Worm (Caenorhabditis elegans) whole organism, L4/young adult: ENCODE measurements around the gene nhr-67.

ENCODE experiments used
- W03F9.2 ChIP-seq: fragments of 150-350 bp; optimal IDR thresholded peaks from 2 replicates; lab custom pipeline; 2014; ENCODE audit warnings: missing biosample characterization, missing genetic modification characterization
- dao-5 ChIP-seq: sonication (generic microtip); optimal IDR thresholded peaks from 2 replicates; lab custom pipeline; 2016; ENCODE audit warnings: missing genotype, missing genetic modification characterization, moderate library complexity, missing compliant biosample characterization

ce11 chrIV:11160707-11161106 lies 8.8 kb upstream of the nhr-67 start, which contains the start of gene C08F8.15:
- TF ChIP-seq dao-5 (tag; lab: Kevin White, UChicago) (no peak), W03F9.2 (tag; lab: Kevin White, UChicago) (no peak)
